Fruit fly (Drosophila melanogaster) whole organism, prepupa: ENCODE measurements around the gene dysc.

Experiments
- Blimp-1 ChIP-seq: fragments of 200-800 bp; sonication (Bioruptor generic); optimal IDR thresholded peaks from 3 replicates; lab custom pipeline; 2017; ENCODE audit warnings: missing biosample characterization, missing genetic modification characterization, mild to moderate bottlenecking, moderate library complexity, missing genetic modification reagents
- CG10631 ChIP-seq: fragments of 200-800 bp; sonication (Bioruptor generic); optimal IDR thresholded peaks from 2 replicates; lab custom pipeline; 2016; ENCODE audit warnings: missing biosample characterization, missing genetic modification characterization
- CG11294 ChIP-seq: fragments of 200-800 bp; sonication (Bioruptor generic); IDR thresholded peaks from 2 replicates; pipeline ENCODE4 v1.3.6; 2022; ENCODE audit warnings: missing biosample characterization, missing genetic modification characterization
- CG11762 ChIP-seq: fragments of 200-800 bp; sonication (Bioruptor generic); optimal IDR thresholded peaks from 3 replicates; lab custom pipeline; 2016; ENCODE audit warnings: missing biosample characterization, missing genetic modification characterization; ENCODE audit not compliant: insufficient read depth
- CG15336 ChIP-seq: fragments of 200-800 bp; sonication (Bioruptor generic); IDR thresholded peaks from 2 replicates; pipeline ENCODE4 v1.3.6; 2022; ENCODE audit warnings: missing biosample characterization, missing genetic modification characterization
- CG3032 ChIP-seq: fragments of 200-800 bp; optimal IDR thresholded peaks from 2 replicates; lab custom pipeline; 2019; ENCODE audit warnings: missing biosample characterization, mild to moderate bottlenecking, missing genetic modification characterization, moderate library complexity
- CG31627 ChIP-seq: fragments of 200-800 bp; sonication (Bioruptor generic); optimal IDR thresholded peaks from 3 replicates; lab custom pipeline; 2016; ENCODE audit warnings: missing biosample characterization, missing genetic modification characterization
- CG32006 ChIP-seq: fragments of 200-800 bp; sonication (Bioruptor generic); optimal IDR thresholded peaks from 3 replicates; lab custom pipeline; 2017; ENCODE audit warnings: missing biosample characterization, mild to moderate bottlenecking, missing genetic modification characterization
- CG4318 ChIP-seq: fragments of 200-800 bp; sonication (Bioruptor generic); optimal IDR thresholded peaks from 3 replicates; lab custom pipeline; 2017; ENCODE audit warnings: missing biosample characterization, mild to moderate bottlenecking, missing genetic modification characterization
- CG6276 ChIP-seq: fragments of 200-800 bp; sonication (Bioruptor generic); optimal IDR thresholded peaks from 2 replicates; lab custom pipeline; 2017; ENCODE audit warnings: missing biosample characterization, mild to moderate bottlenecking, missing genetic modification characterization
- CG6792 ChIP-seq: fragments of 200-800 bp; sonication (Bioruptor generic); optimal IDR thresholded peaks from 3 replicates; lab custom pipeline; 2016; ENCODE audit warnings: missing biosample characterization, missing genetic modification characterization
- CG6808 ChIP-seq: fragments of 200-800 bp; sonication (Bioruptor generic); optimal IDR thresholded peaks from 3 replicates; lab custom pipeline; 2017; ENCODE audit warnings: missing biosample characterization, missing genetic modification characterization, mild to moderate bottlenecking, moderate library complexity, missing genetic modification reagents
- CG8119 ChIP-seq: fragments of 200-800 bp; sonication (Bioruptor generic); IDR thresholded peaks from 3 replicates; pipeline ENCODE4 v1.3.6; 2022; ENCODE audit warnings: missing biosample characterization, missing genetic modification characterization
- Eip78C ChIP-seq: fragments of 200-800 bp; sonication (Bioruptor generic); peaks from one replicate; lab custom pipeline; 2016; ENCODE audit warnings: missing biosample characterization, missing genetic modification characterization
- Ets21C ChIP-seq: fragments of 200-800 bp; sonication (Bioruptor generic); optimal IDR thresholded peaks from 3 replicates; lab custom pipeline; 2016; ENCODE audit warnings: missing biosample characterization, missing genetic modification characterization
- Gug ChIP-seq: fragments of 200-800 bp; sonication (Bioruptor generic); IDR thresholded peaks from 2 replicates; pipeline ENCODE4 v1.3.6; 2022; ENCODE audit warnings: missing biosample characterization, missing genetic modification characterization
- Hr38 ChIP-seq: sonication (Bioruptor generic); optimal IDR thresholded peaks from 2 replicates; lab custom pipeline; 2016; ENCODE audit warnings: missing biosample characterization, missing genetic modification characterization
- Hr39 ChIP-seq: fragments of 200-800 bp; sonication (Bioruptor generic); optimal IDR thresholded peaks from 2 replicates; lab custom pipeline; 2016; ENCODE audit warnings: missing biosample characterization, missing genetic modification characterization
- Hr4 ChIP-seq: fragments of 200-800 bp; sonication (Bioruptor generic); optimal IDR thresholded peaks from 3 replicates; lab custom pipeline; 2016; ENCODE audit warnings: missing biosample characterization, missing genetic modification characterization
- Lpt ChIP-seq: fragments of 200-800 bp; sonication (Bioruptor generic); optimal IDR thresholded peaks from 3 replicates; lab custom pipeline; 2016; ENCODE audit warnings: missing biosample characterization, missing genetic modification characterization
- Met ChIP-seq: fragments of 200-800 bp; sonication (Bioruptor generic); optimal IDR thresholded peaks from 3 replicates; lab custom pipeline; 2016; ENCODE audit warnings: missing biosample characterization, missing genetic modification characterization
- OdsH ChIP-seq: fragments of 200-800 bp; sonication (Bioruptor generic); optimal IDR thresholded peaks from 3 replicates; lab custom pipeline; 2016; ENCODE audit warnings: missing biosample characterization, missing genetic modification characterization
- Smox ChIP-seq: fragments of 200-800 bp; sonication (Bioruptor generic); optimal IDR thresholded peaks from 3 replicates; lab custom pipeline; 2016; ENCODE audit warnings: missing biosample characterization, missing genetic modification characterization
- Sox14 ChIP-seq: fragments of 200-800 bp; sonication (Bioruptor generic); optimal IDR thresholded peaks from 3 replicates; lab custom pipeline; 2016; ENCODE audit warnings: missing biosample characterization, missing genetic modification characterization
- achi ChIP-seq: fragments of 200-800 bp; sonication (Bioruptor generic); optimal IDR thresholded peaks from 3 replicates; lab custom pipeline; 2016; ENCODE audit warnings: missing biosample characterization, missing genetic modification characterization
- dac ChIP-seq: fragments of 200-800 bp; sonication (Bioruptor generic); optimal IDR thresholded peaks from 2 replicates; lab custom pipeline; 2017; ENCODE audit warnings: missing biosample characterization, mild to moderate bottlenecking, missing genetic modification characterization
- eg ChIP-seq: fragments of 200-800 bp; sonication (Bioruptor generic); IDR thresholded peaks from 3 replicates; pipeline ENCODE4 v1.3.6; 2022; ENCODE audit warnings: missing biosample characterization, missing genetic modification characterization
- esn ChIP-seq: fragments of 200-800 bp; sonication (Bioruptor generic); optimal IDR thresholded peaks from 2 replicates; lab custom pipeline; 2016; ENCODE audit warnings: missing biosample characterization, mild to moderate bottlenecking, missing genetic modification characterization, moderate library complexity
- fd59A ChIP-seq: fragments of 200-800 bp; sonication (Bioruptor generic); optimal IDR thresholded peaks from 2 replicates; lab custom pipeline; 2017; ENCODE audit warnings: missing biosample characterization, mild to moderate bottlenecking, missing genetic modification characterization, missing genetic modification reagents
- fkh ChIP-seq: fragments of 200-800 bp; sonication (Bioruptor generic); optimal IDR thresholded peaks from 3 replicates; lab custom pipeline; 2017; ENCODE audit warnings: missing biosample characterization, mild to moderate bottlenecking, missing genetic modification characterization, moderate library complexity
- net ChIP-seq: fragments of 200-800 bp; sonication (Bioruptor generic); optimal IDR thresholded peaks from 3 replicates; lab custom pipeline; 2016; ENCODE audit warnings: missing biosample characterization, missing genetic modification characterization
- spab ChIP-seq: fragments of 200-800 bp; sonication (Bioruptor generic); optimal IDR thresholded peaks from 2 replicates; lab custom pipeline; 2017; ENCODE audit warnings: missing biosample characterization, mild to moderate bottlenecking, missing genetic modification characterization, missing genetic modification reagents
- ss ChIP-seq, 2 experiments: fragments of 200-800 bp; sonication (Bioruptor generic); optimal IDR thresholded peaks; 2 replicates in 1 of 2; 3 replicates in 1 of 2; lab custom pipeline; 2017 to 2018; ENCODE audit warnings: mild to moderate bottlenecking in 2 of 2, missing biosample characterization in 2 of 2, missing genetic modification characterization in 2 of 2, moderate library complexity in 1 of 2
- svp ChIP-seq: fragments of 200-800 bp; sonication (Bioruptor generic); peaks from one replicate; lab custom pipeline; 2016; ENCODE audit warnings: missing biosample characterization, missing genetic modification characterization
- vri ChIP-seq: fragments of 200-800 bp; sonication (Bioruptor generic); optimal IDR thresholded peaks from 3 replicates; lab custom pipeline; 2016; ENCODE audit warnings: missing biosample characterization, mild to moderate bottlenecking, missing genetic modification characterization

The dysc gene

dm6 chr3L:13864568-13864967 is 38.5 kb downstream of the dysc start:
- TF ChIP-seq Hr39 (no peak), eg (GFP tag; lab: Robert Waterston, UW) (no peak), fd59A (GFP tag; lab: Kevin White, UChicago) (no peak), spab (GFP tag; lab: Kevin White, UChicago) (no peak), fkh (GFP tag; lab: Kevin White, UChicago) (no peak), Eip78C (GFP tag; lab: Kevin White, UChicago) (no peak), CG6276 (GFP tag; lab: Kevin White, UChicago) (no peak), CG32006 (no peak), Sox14 (no peak), svp (GFP tag; lab: Kevin White, UChicago) (no peak), OdsH (GFP tag; lab: Kevin White, UChicago) (no peak), vri (no peak), Lpt (GFP tag; lab: Kevin White, UChicago) (no peak)

- TF ChIP-seq Met (GFP tag; lab: Kevin White, UChicago), result no peak
- TF ChIP-seq Eip78C (GFP tag; lab: Kevin White, UChicago), result peak; percentile 28
- TF ChIP-seq fkh (GFP tag; lab: Kevin White, UChicago), result peak; percentile 75
These were observed 39.7 kb downstream of the dysc start for dm6 chr3L:13863365-13863775.

- TF ChIP-seq net (GFP tag; lab: Kevin White, UChicago), result peak; percentile 54
- 0 out of 3 replicates have a peak, but pooled peaks have one; percentile 35 for TF ChIP-seq CG8119
- TF ChIP-seq CG11294 (GFP tag; lab: Robert Waterston, UW), result 0 out of 2 replicates have a peak, but pooled peaks have one; percentile 29
- TF ChIP-seq Eip78C (GFP tag; lab: Kevin White, UChicago), result no peak
- TF ChIP-seq CG31627, result peak; percentile 55
- no peak for TF ChIP-seq Blimp-1 (GFP tag; lab: Kevin White, UChicago)
- TF ChIP-seq Met (GFP tag; lab: Kevin White, UChicago), result peak; percentile 21
- TF ChIP-seq Ets21C, result no peak
- peak; percentile 4 for TF ChIP-seq achi
- TF ChIP-seq eg (GFP tag; lab: Robert Waterston, UW), result peak; percentile 49; the same call in 1 of the 3 replicates
- TF ChIP-seq CG11762, result no peak
- peak; percentile 65 for TF ChIP-seq Gug (GFP tag; lab: Robert Waterston, UW)
- TF ChIP-seq CG32006, result peak; percentile 18
- no peak for TF ChIP-seq CG3032 (tag; lab: Kevin White, UChicago)
- peak; percentile 24 for TF ChIP-seq dac (GFP tag; lab: Kevin White, UChicago)
- peak; percentile 55 for TF ChIP-seq Hr4 (GFP tag; lab: Kevin White, UChicago)
- TF ChIP-seq Hr39, result peak; percentile 33
- TF ChIP-seq Smox (GFP tag; lab: Kevin White, UChicago), result peak; percentile 25
- TF ChIP-seq svp (GFP tag; lab: Kevin White, UChicago), result peak; percentile 93
- TF ChIP-seq OdsH (GFP tag; lab: Kevin White, UChicago), result peak; percentile 25
- TF ChIP-seq, all 60 proteins: peak for 15
These were observed 40.6 kb downstream of the dysc start for dm6 chr3L:13862403-13862802.

- TF ChIP-seq Hr38 (no peak), svp (GFP tag; lab: Kevin White, UChicago) (peak; percentile 48)
These were observed 43.2 kb downstream of the dysc start for dm6 chr3L:13859688-13860373.

dm6 chr3L:13845754-13846153 is 57.3 kb downstream of the dysc start, which contains the start of gene Hml:
TSS of gene Hml (plus strand) at chr3L:13846054.
- TF ChIP-seq CG15336 (GFP tag; lab: Robert Waterston, UW) (no peak), Hr39 (no peak), CG10631 (GFP tag; lab: Kevin White, UChicago) (no peak), CG4318 (GFP tag; lab: Kevin White, UChicago) (no peak), ss (GFP tag; optimal IDR thresholded peaks at IDR 0.05; lab: Kevin White, UChicago) (no peak), net (GFP tag; lab: Kevin White, UChicago) (no peak), CG6808 (GFP tag; lab: Kevin White, UChicago) (no peak), eg (GFP tag; lab: Robert Waterston, UW) (no peak), esn (GFP tag; lab: Kevin White, UChicago) (no peak), Blimp-1 (GFP tag; lab: Kevin White, UChicago) (no peak), CG6792 (no peak), fkh (GFP tag; lab: Kevin White, UChicago) (no peak), Smox (GFP tag; lab: Kevin White, UChicago) (no peak)
